Worm (Caenorhabditis elegans) whole organism, young adult: ENCODE results near the gene plpr-1.
A peak's percentile ranks its signal among the peaks of the same experiment; 100 is the strongest.

Source experiments
- B0035.1 ChIP-seq: sonication (generic microtip); optimal IDR thresholded peaks from 2 replicates; lab custom pipeline; 2016; ENCODE audit warnings: missing genetic modification characterization, mild to moderate bottlenecking, missing compliant biosample characterization, missing genotype, missing genetic modification reagents
- C06A6.2 ChIP-seq: fragments of 200-800 bp; sonication (Bioruptor generic); conservative IDR thresholded peaks from 2 replicates; pipeline ENCODE4 v1.3.6; 2022; ENCODE audit warnings: missing genetic modification characterization, missing compliant biosample characterization
- D2030.7 ChIP-seq: fragments of 200-800 bp; sonication (Bioruptor generic); IDR thresholded peaks from 2 replicates; pipeline ENCODE4 v1.3.6; 2022; ENCODE audit warnings: missing genetic modification reagents, missing genetic modification characterization, missing compliant biosample characterization
- F52B5.7 ChIP-seq: sonication (generic microtip); optimal IDR thresholded peaks from 2 replicates; lab custom pipeline; 2016; ENCODE audit warnings: mild to moderate bottlenecking, missing genetic modification characterization, missing compliant biosample characterization
- F57C9.4 ChIP-seq: sonication (generic microtip); optimal IDR thresholded peaks from 2 replicates; lab custom pipeline; 2017; ENCODE audit warnings: mild to moderate bottlenecking, missing genetic modification characterization, missing compliant biosample characterization
- K11D2.4 ChIP-seq: fragments of 200-800 bp; sonication (Bioruptor generic); IDR thresholded peaks from 2 replicates; pipeline ENCODE4 v1.3.6; 2022; ENCODE audit warnings: missing genetic modification reagents, missing genetic modification characterization, missing compliant biosample characterization
- T26A5.8 ChIP-seq: sonication (generic microtip); optimal IDR thresholded peaks from 2 replicates; lab custom pipeline; 2016; ENCODE audit warnings: missing genetic modification characterization, missing compliant biosample characterization
- Y56A3A.18 ChIP-seq: fragments of 200-800 bp; sonication (Bioruptor generic); IDR thresholded peaks from 2 replicates; pipeline ENCODE4 v1.3.6; 2022; ENCODE audit warnings: missing genetic modification reagents, missing genetic modification characterization, missing compliant biosample characterization
- Y79H2A.3 ChIP-seq: fragments of 200-800 bp; sonication (Bioruptor generic); conservative IDR thresholded peaks from 2 replicates; pipeline ENCODE4 v1.3.6; 2022; ENCODE audit warnings: missing genetic modification reagents, missing genetic modification characterization, missing compliant biosample characterization
- ama-1 ChIP-seq, 3 experiments: fragments of 150-350 bp in 1 of 3; sonication (generic microtip) in 2 of 3; optimal IDR thresholded peaks; 2 replicates each; lab custom pipeline; 2014 to 2018; ENCODE audit warnings: missing biosample characterization in 2 of 3, missing genetic modification characterization in 2 of 3, missing genetic modification reagents in 2 of 3
- atf-7 ChIP-seq: sonication (generic microtip); optimal IDR thresholded peaks from 2 replicates; lab custom pipeline; 2017; ENCODE audit warnings: mild to moderate bottlenecking, missing genetic modification characterization, missing compliant biosample characterization
- attf-5 ChIP-seq: fragments of 200-800 bp; sonication (Bioruptor generic); optimal IDR thresholded peaks from 2 replicates; lab custom pipeline; 2018; ENCODE audit warnings: mild to moderate bottlenecking, missing genetic modification characterization, missing compliant biosample characterization
- cebp-2 ChIP-seq: fragments of 200-800 bp; sonication (Bioruptor generic); IDR thresholded peaks from 2 replicates; pipeline ENCODE4 v1.3.6; 2022; ENCODE audit warnings: missing genetic modification characterization, missing compliant biosample characterization
- ceh-79 ChIP-seq: sonication (generic microtip); optimal IDR thresholded peaks from 2 replicates; lab custom pipeline; 2017; ENCODE audit warnings: mild to moderate bottlenecking, missing genetic modification characterization, missing compliant biosample characterization
- die-1 ChIP-seq: sonication (generic microtip); optimal IDR thresholded peaks from 2 replicates; lab custom pipeline; 2016; ENCODE audit warnings: missing genotype, mild to moderate bottlenecking, missing genetic modification characterization, missing compliant biosample characterization
- egrh-3 ChIP-seq: fragments of 200-800 bp; sonication (Bioruptor generic); IDR thresholded peaks from 2 replicates; pipeline ENCODE4 v1.3.6; 2022; ENCODE audit warnings: missing genetic modification reagents, missing genetic modification characterization, missing compliant biosample characterization
- ekl-4 ChIP-seq: fragments of 200-800 bp; sonication (Bioruptor generic); IDR thresholded peaks from 2 replicates; pipeline ENCODE4 v1.3.6; 2022; ENCODE audit warnings: missing genetic modification reagents, missing genetic modification characterization, missing compliant biosample characterization
- ets-4 ChIP-seq: fragments of 200-800 bp; sonication (Bioruptor generic); optimal IDR thresholded peaks from 2 replicates; lab custom pipeline; 2018; ENCODE audit warnings: mild to moderate bottlenecking, missing genetic modification characterization, missing compliant biosample characterization
- hmg-1.2 ChIP-seq: fragments of 200-800 bp; sonication (Bioruptor generic); IDR thresholded peaks from 2 replicates; pipeline ENCODE4 v1.3.6; 2022; ENCODE audit warnings: missing genetic modification reagents, missing genetic modification characterization, missing compliant biosample characterization
- let-526 ChIP-seq: fragments of 200-800 bp; sonication (Bioruptor generic); IDR thresholded peaks from 2 replicates; pipeline ENCODE4 v1.3.6; 2022; ENCODE audit warnings: missing genetic modification reagents, missing genetic modification characterization, missing compliant biosample characterization
- let-607 ChIP-seq, 2 experiments: fragments of 200-800 bp in 1 of 2; sonication (Bioruptor generic) in 1 of 2; sonication (generic microtip) in 1 of 2; optimal IDR thresholded peaks; 2 replicates each; lab custom pipeline; 2016 to 2018; ENCODE audit warnings: mild to moderate bottlenecking in 2 of 2, missing compliant biosample characterization in 2 of 2, missing genetic modification characterization in 2 of 2, moderate library complexity in 2 of 2, missing genotype in 1 of 2
- lin-26 ChIP-seq: fragments of 200-800 bp; sonication (Bioruptor generic); IDR thresholded peaks from 2 replicates; pipeline ENCODE4 v1.3.6; 2022; ENCODE audit warnings: missing genetic modification reagents, missing genetic modification characterization, missing compliant biosample characterization
- lir-1 ChIP-seq: fragments of 200-800 bp; sonication (Bioruptor generic); conservative IDR thresholded peaks from 2 replicates; pipeline ENCODE4 v1.3.6; 2022; ENCODE audit warnings: missing genetic modification reagents, missing genetic modification characterization, missing compliant biosample characterization
- lsl-1 ChIP-seq: fragments of 200-800 bp; sonication (Bioruptor generic); optimal IDR thresholded peaks from 2 replicates; lab custom pipeline; 2018; ENCODE audit warnings: mild to moderate bottlenecking, missing genetic modification characterization, moderate library complexity, missing compliant biosample characterization
- madf-10 ChIP-seq: sonication (generic microtip); optimal IDR thresholded peaks from 2 replicates; lab custom pipeline; 2016; ENCODE audit warnings: mild to moderate bottlenecking, missing genetic modification characterization, missing compliant biosample characterization
- mel-28 ChIP-seq: sonication (generic microtip); optimal IDR thresholded peaks from 2 replicates; lab custom pipeline; 2016; ENCODE audit warnings: borderline replicate concordance, mild to moderate bottlenecking, missing genetic modification characterization, missing compliant biosample characterization
- mxl-1 ChIP-seq: sonication (generic microtip); optimal IDR thresholded peaks from 2 replicates; lab custom pipeline; 2016; ENCODE audit warnings: missing genetic modification characterization, missing compliant biosample characterization
- nhr-179 ChIP-seq: sonication (generic microtip); optimal IDR thresholded peaks from 2 replicates; lab custom pipeline; 2016; ENCODE audit warnings: mild to moderate bottlenecking, missing genetic modification characterization, missing compliant biosample characterization
- nhr-27 ChIP-seq: fragments of 200-800 bp; sonication (Bioruptor generic); optimal IDR thresholded peaks from 2 replicates; lab custom pipeline; 2018; ENCODE audit warnings: mild to moderate bottlenecking, missing genetic modification characterization, moderate library complexity, missing compliant biosample characterization
- pha-4 ChIP-seq: fragments of 150-350 bp; sonication (generic microtip); optimal IDR thresholded peaks from 2 replicates; lab custom pipeline; 2014; ENCODE audit warnings: missing biosample characterization, missing genetic modification reagents, missing genetic modification characterization
- sea-2 ChIP-seq: fragments of 200-800 bp; sonication (Bioruptor generic); IDR thresholded peaks from 2 replicates; pipeline ENCODE4 v1.3.6; 2022; ENCODE audit warnings: missing genetic modification characterization, missing compliant biosample characterization
- sptf-2 ChIP-seq: fragments of 200-800 bp; sonication (Bioruptor generic); optimal IDR thresholded peaks from 2 replicates; lab custom pipeline; 2018; ENCODE audit warnings: mild to moderate bottlenecking, missing genetic modification characterization, missing compliant biosample characterization
- tbx-9 ChIP-seq: sonication (generic microtip); optimal IDR thresholded peaks from 2 replicates; lab custom pipeline; 2016; ENCODE audit warnings: borderline replicate concordance, missing genetic modification characterization, inconsistent platforms, missing compliant biosample characterization
- zfh-2 ChIP-seq: fragments of 200-800 bp; sonication (Bioruptor generic); conservative IDR thresholded peaks from 2 replicates; pipeline ENCODE4 v1.3.6; 2022; ENCODE audit warnings: missing genetic modification reagents, missing genetic modification characterization, missing compliant biosample characterization
- zim-3 ChIP-seq: sonication (generic microtip); optimal IDR thresholded peaks from 2 replicates; lab custom pipeline; 2017; ENCODE audit warnings: mild to moderate bottlenecking, missing genetic modification characterization, moderate library complexity, missing compliant biosample characterization
- ztf-22 ChIP-seq: fragments of 200-800 bp; sonication (Bioruptor generic); optimal IDR thresholded peaks from 2 replicates; lab custom pipeline; 2018; ENCODE audit warnings: mild to moderate bottlenecking, missing genetic modification characterization, moderate library complexity, missing compliant biosample characterization
- ztf-3 ChIP-seq: fragments of 200-800 bp; sonication (Bioruptor generic); optimal IDR thresholded peaks from 2 replicates; lab custom pipeline; 2018; ENCODE audit warnings: mild to moderate bottlenecking, missing genetic modification characterization, missing compliant biosample characterization
- ztf-6 ChIP-seq: fragments of 200-800 bp; sonication (Bioruptor generic); IDR thresholded peaks from 2 replicates; pipeline ENCODE4 v1.3.6; 2022; ENCODE audit warnings: missing genetic modification reagents, missing genetic modification characterization, missing compliant biosample characterization

plpr-1 gene

DNA sequence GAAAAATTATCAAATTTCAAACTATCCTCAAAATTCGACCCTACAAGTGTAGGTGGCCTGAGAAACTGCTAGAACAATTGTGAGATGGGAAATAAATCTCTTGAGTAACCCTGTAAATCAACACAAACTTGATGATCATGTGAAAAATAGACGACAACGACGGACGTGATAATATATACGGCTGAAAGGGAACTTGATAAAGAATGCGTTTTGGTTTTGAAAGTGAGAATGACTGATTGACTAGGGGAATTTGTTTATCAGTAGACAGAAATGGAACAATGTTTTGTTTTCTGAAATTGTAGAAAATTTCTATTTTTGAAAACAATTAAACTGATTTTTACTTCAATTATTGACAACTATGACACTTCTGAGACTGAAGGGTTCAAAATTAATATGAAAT lies 28.6 kb upstream of the plpr-1 start:
- no peak for TF ChIP-seq let-526 (GFP tag; lab: Robert Waterston, UW)
- no peak for TF ChIP-seq hmg-1.2
- TF ChIP-seq attf-5 (GFP tag; lab: Kevin White, UChicago), result no peak
- TF ChIP-seq zim-3 (tag; lab: Kevin White, UChicago), result no peak
- no peak for TF ChIP-seq lin-26 (GFP tag; lab: Robert Waterston, UW)
- no peak for TF ChIP-seq lsl-1
- no peak for TF ChIP-seq ama-1 (optimal IDR thresholded peaks at IDR 0.05; lab: Kevin White, UChicago)
- no peak for TF ChIP-seq ama-1 (GFP tag; optimal IDR thresholded peaks at IDR 0.05; lab: Kevin White, UChicago)
- no peak for TF ChIP-seq ztf-3 (GFP tag; lab: Kevin White, UChicago)
- TF ChIP-seq nhr-179, result no peak
- TF ChIP-seq F52B5.7 (tag; lab: Kevin White, UChicago), result no peak
- no peak for TF ChIP-seq K11D2.4 (GFP tag; lab: Robert Waterston, UW)
- TF ChIP-seq Y56A3A.18 (GFP tag; lab: Robert Waterston, UW), result no peak
- TF ChIP-seq tbx-9 (tag; lab: Kevin White, UChicago), result no peak
- TF ChIP-seq Y79H2A.3 (GFP tag; lab: Robert Waterston, UW), result no peak
- TF ChIP-seq ztf-22 (GFP tag; lab: Kevin White, UChicago), result no peak
- TF ChIP-seq sea-2 (GFP tag; lab: Robert Waterston, UW), result no peak
- TF ChIP-seq sptf-2 (GFP tag; lab: Kevin White, UChicago), result no peak
- no peak for TF ChIP-seq mxl-1
- TF ChIP-seq cebp-2, result no peak
- no peak for TF ChIP-seq mel-28 (tag; lab: Kevin White, UChicago)

DNA sequence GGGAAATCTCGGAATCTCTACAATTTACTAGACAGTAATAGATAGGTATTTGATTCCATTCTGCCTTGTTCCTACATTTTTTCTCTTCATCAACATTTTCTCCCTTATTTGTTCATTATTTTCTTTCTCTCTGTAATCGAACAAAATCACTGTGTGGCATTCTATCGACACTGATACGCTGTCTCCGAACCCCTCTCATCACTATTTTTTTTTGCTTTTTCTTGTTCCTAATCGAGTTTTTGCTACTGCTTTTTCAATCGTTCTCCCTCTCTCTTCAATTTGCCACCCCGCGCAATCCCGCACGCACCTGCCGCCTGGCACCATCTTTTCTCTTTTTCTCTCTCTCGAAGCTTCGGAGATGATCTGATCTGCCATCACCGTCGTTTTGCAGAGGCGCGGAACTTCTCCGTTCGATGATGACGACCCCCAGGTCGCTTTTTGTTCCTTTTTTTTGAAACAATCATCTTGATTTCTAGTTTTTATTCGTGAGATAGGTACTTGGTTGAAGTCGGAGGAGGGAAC lies 21.8 kb upstream of the plpr-1 start:
- peak; percentile 54 for TF ChIP-seq zfh-2 (GFP tag; lab: Robert Waterston, UW)
- no peak for TF ChIP-seq ztf-6 (GFP tag; lab: Robert Waterston, UW)
- TF ChIP-seq egrh-3, result peak; percentile 10; the same call in 1 of the 2 replicates
- no peak for TF ChIP-seq atf-7 (tag; lab: Kevin White, UChicago)
- TF ChIP-seq ekl-4, result no peak
- no peak for TF ChIP-seq lir-1 (GFP tag; lab: Robert Waterston, UW)
- no peak for TF ChIP-seq let-526 (GFP tag; lab: Robert Waterston, UW)
- TF ChIP-seq, all 124 proteins: peak for 2

DNA sequence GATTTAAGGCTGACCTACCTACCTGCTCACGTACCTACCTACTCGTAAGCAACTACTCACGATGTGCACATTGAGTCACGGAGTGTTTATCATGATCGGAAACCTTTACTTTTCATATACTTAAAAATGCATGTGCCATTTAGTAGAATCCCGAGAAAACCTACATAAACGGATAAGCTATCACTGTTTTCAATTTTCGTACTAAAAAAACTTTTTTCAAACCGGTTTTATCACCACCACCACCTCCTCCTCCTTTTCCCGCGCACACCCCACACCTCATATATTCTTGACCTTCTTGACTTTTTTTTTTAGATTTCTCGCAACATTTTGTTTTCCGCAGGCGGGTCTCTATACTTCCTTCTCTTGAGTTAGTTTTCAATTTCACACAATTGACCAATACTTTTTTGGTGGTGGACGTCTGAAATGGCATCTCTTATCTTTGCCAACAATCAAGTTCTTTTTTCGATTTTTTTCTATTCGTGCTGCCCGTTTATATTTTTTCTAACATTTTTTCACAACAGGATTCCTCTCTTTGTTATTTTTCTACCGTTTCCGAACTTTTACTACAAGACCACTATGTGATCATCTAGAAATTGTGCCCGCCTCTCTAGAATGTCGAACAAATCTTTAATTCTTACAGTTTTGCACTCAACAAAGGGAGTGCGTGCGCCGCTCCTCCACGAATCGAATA lies 19.4 kb upstream of the plpr-1 start, which contains the start of gene srap-1:
Gene srap-1 (plus strand): TSS at position 641 of the 691 bp plus-strand sequence.
- no peak for TF ChIP-seq ztf-6 (GFP tag; lab: Robert Waterston, UW)
- TF ChIP-seq madf-10 (tag; lab: Kevin White, UChicago), result no peak
- TF ChIP-seq Y56A3A.18 (GFP tag; lab: Robert Waterston, UW), result no peak
- TF ChIP-seq C06A6.2 (GFP tag; lab: Robert Waterston, UW), result no peak
- no peak for TF ChIP-seq T26A5.8 (tag; lab: Kevin White, UChicago)
- no peak for TF ChIP-seq pha-4
- no peak for TF ChIP-seq mxl-1
- TF ChIP-seq D2030.7 (GFP tag; lab: Robert Waterston, UW), result no peak
- no peak for TF ChIP-seq ekl-4
- TF ChIP-seq ceh-79 (tag; lab: Kevin White, UChicago), result no peak
- no peak for TF ChIP-seq sptf-2 (GFP tag; lab: Kevin White, UChicago)
- no peak for TF ChIP-seq nhr-27 (tag; lab: Kevin White, UChicago)
- no peak for TF ChIP-seq B0035.1 (tag; lab: Kevin White, UChicago)
- no peak for TF ChIP-seq ets-4 (GFP tag; lab: Kevin White, UChicago)
- TF ChIP-seq die-1, result no peak
- no peak for TF ChIP-seq F57C9.4 (tag; lab: Kevin White, UChicago)
- no peak for TF ChIP-seq hmg-1.2
- no peak for TF ChIP-seq let-607 (tag; optimal IDR thresholded peaks at IDR 0.05; lab: Kevin White, UChicago)
